Worm (Caenorhabditis elegans) whole organism, L4 larva: ENCODE results near the gene C49H3.4.

Experiments
- D1046.2 ChIP-seq: fragments of 200-800 bp; sonication (Bioruptor generic); IDR thresholded peaks from 2 replicates; pipeline ENCODE4 v1.3.6; 2022; ENCODE audit warnings: missing genetic modification characterization, missing compliant biosample characterization
- F10B5.3 ChIP-seq: sonication (generic microtip); optimal IDR thresholded peaks from 2 replicates; lab custom pipeline; 2016; ENCODE audit warnings: mild to moderate bottlenecking, missing genetic modification characterization, missing compliant biosample characterization
- F44E2.7 ChIP-seq: fragments of 200-800 bp; sonication (Bioruptor generic); IDR thresholded peaks from 2 replicates; pipeline ENCODE4 v2.1.2; 2022; ENCODE audit warnings: missing genetic modification characterization, missing compliant biosample characterization
- F49E8.2 ChIP-seq: sonication (generic microtip); optimal IDR thresholded peaks from 2 replicates; lab custom pipeline; 2016; ENCODE audit warnings: missing compliant biosample characterization, mild to moderate bottlenecking, missing genetic modification characterization, borderline replicate concordance
- R02D3.7 ChIP-seq: fragments of 150-350 bp; sonication (generic microtip); optimal IDR thresholded peaks from 3 replicates; lab custom pipeline; 2014; ENCODE audit warnings: missing biosample characterization, missing genetic modification characterization
- T20F7.1 ChIP-seq: fragments of 200-800 bp; sonication (Bioruptor generic); optimal IDR thresholded peaks from 2 replicates; lab custom pipeline; 2018; ENCODE audit warnings: mild to moderate bottlenecking, missing genetic modification characterization, missing compliant biosample characterization
- T26A8.4 ChIP-seq: fragments of 200-800 bp; sonication (Bioruptor generic); IDR thresholded peaks from 2 replicates; pipeline ENCODE4 v1.3.6; 2022; ENCODE audit warnings: missing genetic modification characterization, missing compliant biosample characterization
- Y5F2A.4 ChIP-seq: fragments of 200-800 bp; sonication (Bioruptor generic); optimal IDR thresholded peaks from 2 replicates; lab custom pipeline; 2018; ENCODE audit warnings: mild to moderate bottlenecking, missing genetic modification characterization, missing compliant biosample characterization
- Y75B8A.6 ChIP-seq: fragments of 200-800 bp; sonication (Bioruptor generic); IDR thresholded peaks from 2 replicates; pipeline ENCODE4 v1.3.6; 2022; ENCODE audit warnings: missing genetic modification reagents, missing genetic modification characterization, missing compliant biosample characterization
- ZK546.5 ChIP-seq, 2 experiments: sonication (generic microtip); optimal IDR thresholded peaks; 2 replicates each; lab custom pipeline; 2017; ENCODE audit warnings: missing biosample characterization in 2 of 2, missing genetic modification characterization in 2 of 2
- aha-1 ChIP-seq: fragments of 150-350 bp; peaks from one replicate; lab custom pipeline; 2014; ENCODE audit warnings: missing biosample characterization, missing genetic modification characterization
- arid-1 ChIP-seq: fragments of 200-800 bp; sonication (Bioruptor generic); conservative IDR thresholded peaks from 2 replicates; pipeline ENCODE4 v1.3.6; 2022; ENCODE audit warnings: missing genetic modification reagents, missing genetic modification characterization, missing compliant biosample characterization
- ceh-28 ChIP-seq: fragments of 150-350 bp; optimal IDR thresholded peaks from 2 replicates; lab custom pipeline; 2014; ENCODE audit warnings: missing biosample characterization, missing genetic modification reagents, missing genetic modification characterization
- ceh-44 ChIP-seq: fragments of 200-800 bp; sonication (Bioruptor generic); IDR thresholded peaks from 2 replicates; pipeline ENCODE4 v1.3.6; 2022; ENCODE audit warnings: missing genetic modification reagents, missing genetic modification characterization, missing compliant biosample characterization
- daf-19 ChIP-seq: fragments of 200-800 bp; sonication (Bioruptor generic); conservative IDR thresholded peaks from 2 replicates; pipeline ENCODE4 v1.3.6; 2022; ENCODE audit warnings: missing genetic modification characterization, missing compliant biosample characterization
- daf-8 ChIP-seq: fragments of 200-800 bp; sonication (Bioruptor generic); IDR thresholded peaks from 2 replicates; pipeline ENCODE4 v1.3.6; 2022; ENCODE audit warnings: missing genetic modification characterization, missing compliant biosample characterization
- egl-43 ChIP-seq: fragments of 200-800 bp; sonication (Bioruptor generic); IDR thresholded peaks from 2 replicates; pipeline ENCODE4 v1.3.6; 2022; ENCODE audit warnings: missing genetic modification reagents, missing genetic modification characterization, missing compliant biosample characterization
- fkh-10 ChIP-seq: fragments of 150-350 bp; optimal IDR thresholded peaks from 2 replicates; lab custom pipeline; 2014; ENCODE audit warnings: missing biosample characterization, missing genetic modification reagents, missing genetic modification characterization
- fos-1 ChIP-seq: fragments of 150-350 bp; optimal IDR thresholded peaks from 2 replicates; lab custom pipeline; 2014; ENCODE audit warnings: missing biosample characterization, missing genetic modification characterization
- hif-1 ChIP-seq, 2 experiments: sonication (generic microtip); optimal IDR thresholded peaks; 2 replicates each; lab custom pipeline; 2016 to 2017; ENCODE audit warnings: missing compliant biosample characterization in 2 of 2, missing genetic modification characterization in 2 of 2, missing genetic modification reagents in 2 of 2, missing genotype in 2 of 2, mild to moderate bottlenecking in 1 of 2
- hmg-1.1 ChIP-seq: fragments of 200-800 bp; sonication (Bioruptor generic); IDR thresholded peaks from 2 replicates; pipeline ENCODE4 v1.3.6; 2022; ENCODE audit warnings: missing genetic modification reagents, missing genetic modification characterization, missing compliant biosample characterization
- jun-1 ChIP-seq: fragments of 150-350 bp; optimal IDR thresholded peaks from 2 replicates; lab custom pipeline; 2014; ENCODE audit warnings: missing biosample characterization, missing genetic modification reagents, missing genetic modification characterization
- lin-1 ChIP-seq: fragments of 200-800 bp; sonication (Bioruptor generic); IDR thresholded peaks from 2 replicates; pipeline ENCODE4 v1.3.6; 2022; ENCODE audit warnings: missing genetic modification reagents, missing genetic modification characterization, missing compliant biosample characterization
- lin-15B ChIP-seq: fragments of 150-350 bp; sonication (generic microtip); optimal IDR thresholded peaks from 3 replicates; lab custom pipeline; 2014; ENCODE audit warnings: missing biosample characterization, missing genetic modification characterization
- lin-38 ChIP-seq: fragments of 200-800 bp; sonication (Bioruptor generic); IDR thresholded peaks from 2 replicates; pipeline ENCODE4 v1.3.6; 2022; ENCODE audit warnings: missing genetic modification reagents, missing genetic modification characterization, missing compliant biosample characterization
- lin-39 ChIP-seq: fragments of 150-350 bp; optimal IDR thresholded peaks from 2 replicates; lab custom pipeline; 2014; ENCODE audit warnings: missing biosample characterization, missing genetic modification reagents, missing genetic modification characterization
- lir-3 ChIP-seq: sonication (generic microtip); optimal IDR thresholded peaks from 2 replicates; lab custom pipeline; 2016; ENCODE audit warnings: mild to moderate bottlenecking, missing genetic modification characterization, missing compliant biosample characterization
- lsy-2 ChIP-seq, 2 experiments: fragments of 150-350 bp in 1 of 2; sonication (generic microtip) in 1 of 2; optimal IDR thresholded peaks; 2 replicates each; lab custom pipeline; 2014 to 2017; ENCODE audit warnings: missing biosample characterization in 2 of 2, missing genetic modification characterization in 2 of 2
- madf-5 ChIP-seq, 2 experiments: fragments of 200-800 bp; sonication (Bioruptor generic); IDR thresholded peaks; 2 replicates each; pipeline ENCODE4 v1.3.6; 2022; ENCODE audit warnings: missing compliant biosample characterization in 2 of 2, missing genetic modification characterization in 2 of 2
- mes-2 ChIP-seq: sonication (generic microtip); optimal IDR thresholded peaks from 2 replicates; lab custom pipeline; 2016; ENCODE audit warnings: missing genotype, mild to moderate bottlenecking, missing genetic modification characterization, missing compliant biosample characterization; ENCODE audit not compliant: poor library complexity, severe bottlenecking
- mxl-2 ChIP-seq: fragments of 200-800 bp; sonication (Bioruptor generic); conservative IDR thresholded peaks from 2 replicates; pipeline ENCODE4 v1.3.6; 2022; ENCODE audit warnings: missing genetic modification reagents, missing genetic modification characterization, missing compliant biosample characterization
- mxl-3 ChIP-seq: fragments of 200-800 bp; sonication (Bioruptor generic); optimal IDR thresholded peaks from 2 replicates; lab custom pipeline; 2018; ENCODE audit warnings: mild to moderate bottlenecking, missing genetic modification characterization, missing compliant biosample characterization
- nhr-10 ChIP-seq: fragments of 150-350 bp; optimal IDR thresholded peaks from 2 replicates; lab custom pipeline; 2014; ENCODE audit warnings: missing biosample characterization, missing genetic modification characterization
- nhr-111 ChIP-seq: fragments of 200-800 bp; sonication (Bioruptor generic); optimal IDR thresholded peaks from 2 replicates; lab custom pipeline; 2018; ENCODE audit warnings: mild to moderate bottlenecking, missing genetic modification characterization, missing compliant biosample characterization
- nhr-76 ChIP-seq: fragments of 150-350 bp; optimal IDR thresholded peaks from 2 replicates; lab custom pipeline; 2014; ENCODE audit warnings: missing biosample characterization, missing genetic modification characterization
- nhr-77 ChIP-seq: fragments of 150-350 bp; optimal IDR thresholded peaks from 2 replicates; lab custom pipeline; 2014; ENCODE audit warnings: missing biosample characterization, missing genetic modification characterization
- skn-1 ChIP-seq: fragments of 150-350 bp; optimal IDR thresholded peaks from 2 replicates; lab custom pipeline; 2014; ENCODE audit warnings: missing biosample characterization, missing genetic modification characterization
- snpc-1.2 ChIP-seq: fragments of 200-800 bp; sonication (Bioruptor generic); IDR thresholded peaks from 2 replicates; pipeline ENCODE4 v1.3.6; 2022; ENCODE audit warnings: missing genetic modification reagents, missing genetic modification characterization, missing compliant biosample characterization
- tra-1 ChIP-seq: fragments of 200-800 bp; sonication (Bioruptor generic); IDR thresholded peaks from 2 replicates; pipeline ENCODE4 v1.3.6; 2022; ENCODE audit warnings: missing genetic modification reagents, missing genetic modification characterization, missing compliant biosample characterization
- unc-130 ChIP-seq: sonication (generic microtip); optimal IDR thresholded peaks from 2 replicates; lab custom pipeline; 2016; ENCODE audit warnings: missing genetic modification reagents, missing genetic modification characterization, missing compliant biosample characterization
- unc-39 ChIP-seq: sonication (generic microtip); optimal IDR thresholded peaks from 2 replicates; lab custom pipeline; 2017; ENCODE audit warnings: missing biosample characterization, missing genetic modification characterization
- unc-62 ChIP-seq, 3 experiments: fragments of 150-350 bp in 1 of 3; sonication (generic microtip); optimal IDR thresholded peaks in 2 of 3; peaks in 1 of 3; 1 replicate in 1 of 3; 2 replicates in 2 of 3; lab custom pipeline; 2014 to 2017; ENCODE audit warnings: missing biosample characterization in 3 of 3, missing genetic modification characterization in 3 of 3, missing genetic modification reagents in 3 of 3, missing genotype in 1 of 3
- zag-1 ChIP-seq: fragments of 150-350 bp; optimal IDR thresholded peaks from 2 replicates; lab custom pipeline; 2014; ENCODE audit warnings: missing biosample characterization, missing genetic modification characterization
- zfp-2 ChIP-seq: sonication (generic microtip); optimal IDR thresholded peaks from 2 replicates; lab custom pipeline; 2016; ENCODE audit warnings: mild to moderate bottlenecking, missing genetic modification characterization, missing compliant biosample characterization
- zip-11 ChIP-seq: fragments of 200-800 bp; sonication (Bioruptor generic); IDR thresholded peaks from 2 replicates; pipeline ENCODE4 v1.3.6; 2022; ENCODE audit warnings: missing genetic modification characterization, missing compliant biosample characterization
- zip-2 ChIP-seq: fragments of 150-350 bp; optimal IDR thresholded peaks from 2 replicates; lab custom pipeline; 2014; ENCODE audit warnings: missing biosample characterization, missing genetic modification characterization
- ztf-11 ChIP-seq: fragments of 150-350 bp; optimal IDR thresholded peaks from 2 replicates; lab custom pipeline; 2014; ENCODE audit warnings: missing biosample characterization, missing genetic modification characterization

The C49H3.4 gene

DNA sequence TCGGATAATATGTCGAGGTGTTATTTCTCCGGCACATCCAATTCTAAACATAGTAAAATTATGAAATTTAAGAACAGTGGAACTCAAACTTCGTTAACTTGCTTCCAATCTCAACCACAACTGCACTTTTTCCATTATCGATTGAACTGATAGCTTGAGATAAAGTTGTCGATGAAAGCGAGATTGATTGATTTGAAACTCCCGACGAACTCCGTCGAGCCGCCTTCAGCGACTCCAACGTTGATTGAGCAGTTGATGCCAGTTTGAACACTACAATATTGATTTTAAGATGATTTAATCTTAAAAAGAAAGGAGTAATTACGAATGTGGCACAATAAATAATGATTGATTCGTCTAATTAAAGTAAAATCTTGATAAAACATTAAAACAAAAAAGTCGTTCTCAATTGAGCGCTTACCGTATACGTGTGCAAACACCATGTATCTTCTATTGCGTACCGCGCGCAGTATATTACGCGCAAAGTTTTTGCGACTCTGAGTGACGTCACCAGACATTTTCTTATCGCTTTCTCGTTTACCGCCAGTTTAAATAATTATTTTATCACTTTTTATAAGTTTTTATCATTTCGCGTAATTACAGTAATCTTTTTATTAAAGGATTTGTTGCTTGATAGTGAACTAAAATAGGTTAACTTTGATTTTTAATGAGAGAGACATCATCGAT is 12.7 kb upstream of the C49H3.4 start, which contains the start of gene arp-11 (continued):
- TF ChIP-seq mes-2 (tag; lab: Kevin White, UChicago) = peak; percentile 80
- no peak for TF ChIP-seq lin-39
- TF ChIP-seq mxl-2 = no peak
- no peak for TF ChIP-seq nhr-111 (GFP tag; lab: Kevin White, UChicago)
- TF ChIP-seq snpc-1.2 (GFP tag; lab: Robert Waterston, UW) = no peak
- no peak for TF ChIP-seq ceh-44 (GFP tag; lab: Robert Waterston, UW)
- no peak for TF ChIP-seq F44E2.7
- no peak for TF ChIP-seq ZK546.5 (tag; optimal IDR thresholded peaks at IDR 0.05; lab: Kevin White, UChicago)
- TF ChIP-seq Y5F2A.4 (GFP tag; lab: Kevin White, UChicago) = no peak
- TF ChIP-seq zag-1 (tag; lab: Kevin White, UChicago) = no peak
- peak; percentile 75 to 98 for TF ChIP-seq lsy-2 (tag; optimal IDR thresholded peaks at IDR 0.05; lab: Kevin White, UChicago)
- TF ChIP-seq lin-38 (GFP tag; lab: Robert Waterston, UW) = peak; percentile 60
- TF ChIP-seq nhr-76 (tag; lab: Kevin White, UChicago) = no peak
- no peak for TF ChIP-seq F49E8.2 (tag; lab: Kevin White, UChicago)
- peak; percentile 8 for TF ChIP-seq fkh-10 (GFP tag; lab: Kevin White, UChicago)
- TF ChIP-seq hmg-1.1 (GFP tag; lab: Robert Waterston, UW) = peak; percentile 61
- TF ChIP-seq ztf-11 (tag; lab: Kevin White, UChicago) = no peak
- peak; percentile 67 for TF ChIP-seq nhr-77 (tag; lab: Kevin White, UChicago)
- TF ChIP-seq lin-1 (GFP tag; lab: Robert Waterston, UW) = 0 out of 2 replicates have a peak, but pooled peaks have one; percentile 33
- TF ChIP-seq T26A8.4 (GFP tag; lab: Robert Waterston, UW) = no peak

DNA sequence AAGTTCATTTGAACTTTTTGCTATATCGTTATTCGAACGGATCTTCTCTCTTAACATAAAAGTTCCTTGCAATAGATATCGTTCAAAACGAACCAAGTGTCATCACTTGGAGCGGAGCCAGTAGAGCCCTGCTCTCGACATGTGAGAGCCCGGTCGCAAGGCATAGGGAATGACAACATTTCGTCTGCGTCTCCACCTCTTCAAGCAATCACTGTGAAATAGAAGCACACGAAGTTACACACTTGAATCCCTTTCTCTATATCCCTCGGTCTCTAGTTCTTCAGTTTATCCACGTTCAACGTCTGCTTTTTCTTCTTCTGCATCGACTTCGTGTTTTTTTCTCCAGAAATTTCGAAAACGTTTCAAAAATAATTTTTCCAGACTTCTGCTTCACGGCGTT is 11.7 kb upstream of the C49H3.4 start, which contains the start of gene C49H3.6:
C49H3.6 (plus strand) TSS at position 380 of the 400 bp plus-strand sequence.
- TF ChIP-seq aha-1 (tag; lab: Kevin White, UChicago) (no peak), nhr-76 (tag; lab: Kevin White, UChicago) (no peak), egl-43 (0 out of 2 replicates have a peak, but pooled peaks have one; percentile 32), jun-1 (tag; lab: Kevin White, UChicago) (no peak), lin-38 (GFP tag; lab: Robert Waterston, UW) (no peak), hif-1 (tag; optimal IDR thresholded peaks at IDR 0.05; lab: Kevin White, UChicago) (peak in 1 of 2 experiments; percentile 6), lin-1 (GFP tag; lab: Robert Waterston, UW) (no peak), mxl-2 (no peak), fos-1 (no peak), fkh-10 (GFP tag; lab: Kevin White, UChicago) (no peak), Y75B8A.6 (GFP tag; lab: Robert Waterston, UW) (no peak), daf-8 (GFP tag; lab: Robert Waterston, UW) (no peak), ceh-28 (no peak), skn-1 (tag; lab: Kevin White, UChicago) (no peak), lin-15B (tag; lab: Kevin White, UChicago) (no peak), D1046.2 (GFP tag; lab: Robert Waterston, UW) (no peak), T20F7.1 (GFP tag; lab: Kevin White, UChicago) (no peak), R02D3.7 (tag; lab: Kevin White, UChicago) (no peak), unc-130 (GFP tag; lab: Kevin White, UChicago) (no peak), mes-2 (tag; lab: Kevin White, UChicago) (peak; percentile 37), unc-39 (tag; lab: Kevin White, UChicago) (no peak), arid-1 (GFP tag; lab: Robert Waterston, UW) (no peak), daf-19 (GFP tag; lab: Robert Waterston, UW) (no peak), tra-1 (GFP tag; lab: Robert Waterston, UW) (no peak), unc-62 (GFP tag; optimal IDR thresholded peaks at IDR 0.05 in 1 of 2; lab: Kevin White, UChicago) (no peak), unc-62 (tag; optimal IDR thresholded peaks at IDR 0.05; lab: Kevin White, UChicago) (no peak), lir-3 (tag; lab: Kevin White, UChicago) (no peak), zfp-2 (tag; lab: Kevin White, UChicago) (no peak), nhr-10 (tag; lab: Kevin White, UChicago) (no peak), T26A8.4 (GFP tag; lab: Robert Waterston, UW) (no peak), snpc-1.2 (GFP tag; lab: Robert Waterston, UW) (no peak), zip-2 (tag; lab: Kevin White, UChicago) (no peak), madf-5 (GFP tag; IDR thresholded peaks at IDR 0.05; lab: Robert Waterston, UW) (no peak), zip-11 (GFP tag; lab: Robert Waterston, UW) (no peak), F10B5.3 (tag; lab: Kevin White, UChicago) (no peak), F49E8.2 (tag; lab: Kevin White, UChicago) (no peak), nhr-77 (tag; lab: Kevin White, UChicago) (no peak), ceh-44 (GFP tag; lab: Robert Waterston, UW) (no peak), mxl-3 (GFP tag; lab: Kevin White, UChicago) (peak; percentile 28)
